Worm (Caenorhabditis elegans) whole organism, mixed stage, embryonic: ENCODE measurements around the gene nhr-18.

Experiments used
- drap-1 ChIP-seq: fragments of 200-800 bp; sonication (Bioruptor generic); optimal IDR thresholded peaks from 3 replicates; lab custom pipeline; 2018; ENCODE audit warnings: mild to moderate bottlenecking, missing genetic modification characterization, missing compliant biosample characterization
- elt-3 ChIP-seq: fragments of 150-350 bp; optimal IDR thresholded peaks from 2 replicates; lab custom pipeline; 2014; ENCODE audit warnings: missing biosample characterization, missing genetic modification characterization
- ham-2 ChIP-seq: fragments of 200-800 bp; sonication (Bioruptor generic); optimal IDR thresholded peaks from 2 replicates; lab custom pipeline; 2018; ENCODE audit warnings: mild to moderate bottlenecking, missing genetic modification characterization, missing compliant biosample characterization
- lsy-2 ChIP-seq: fragments of 150-350 bp; optimal IDR thresholded peaks from 2 replicates; lab custom pipeline; 2014; ENCODE audit warnings: missing biosample characterization, missing genetic modification characterization
- mab-5 ChIP-seq: fragments of 150-350 bp; optimal IDR thresholded peaks from 2 replicates; lab custom pipeline; 2014; ENCODE audit warnings: missing biosample characterization, missing genetic modification characterization
- nhr-28 ChIP-seq: fragments of 150-350 bp; optimal IDR thresholded peaks from 2 replicates; lab custom pipeline; 2014; ENCODE audit warnings: missing biosample characterization, missing genetic modification characterization
- nhr-76 ChIP-seq: sonication (generic microtip); optimal IDR thresholded peaks from 2 replicates; lab custom pipeline; 2017; ENCODE audit warnings: missing biosample characterization, missing genetic modification characterization

ce11 chrV:2226903-2227302 lies at the start of gene nhr-18:
- TF ChIP-seq nhr-76 (tag; lab: Kevin White, UChicago) (no peak), ham-2 (GFP tag; lab: Kevin White, UChicago) (no peak), elt-3 (no peak), nhr-28 (no peak), lsy-2 (tag; lab: Kevin White, UChicago) (no peak), drap-1 (no peak), mab-5 (tag; lab: Kevin White, UChicago) (no peak)
